Fruit fly (Drosophila melanogaster) whole organism, pupa: ENCODE measurements around the gene mtgo.
A peak's percentile ranks its signal among the peaks of the same experiment; 100 is the strongest.

Experiments
- CG10348 ChIP-seq: fragments of 200-800 bp; sonication (Bioruptor generic); IDR thresholded peaks from 2 replicates; pipeline ENCODE4 v1.3.6; 2022; ENCODE audit warnings: missing biosample characterization, missing genetic modification characterization
- CG12605 ChIP-seq: fragments of 200-800 bp; sonication (Bioruptor generic); IDR thresholded peaks from 2 replicates; pipeline ENCODE4 v1.3.6; 2022; ENCODE audit warnings: missing biosample characterization, missing genetic modification characterization
- CG13204 ChIP-seq: fragments of 200-800 bp; sonication (Bioruptor generic); optimal IDR thresholded peaks from 2 replicates; lab custom pipeline; 2018; ENCODE audit warnings: missing biosample characterization, mild to moderate bottlenecking, missing genetic modification characterization, moderate library complexity
- CG14655 ChIP-seq: fragments of 200-800 bp; sonication (Bioruptor generic); optimal IDR thresholded peaks from 3 replicates; lab custom pipeline; 2017; ENCODE audit warnings: mild to moderate bottlenecking, missing biosample characterization, missing genetic modification reagents, missing genetic modification characterization
- CG15710 ChIP-seq: fragments of 200-800 bp; sonication (Bioruptor generic); optimal IDR thresholded peaks from 2 replicates; lab custom pipeline; 2018; ENCODE audit warnings: missing biosample characterization, mild to moderate bottlenecking, missing genetic modification characterization, moderate library complexity
- CG17806 ChIP-seq: fragments of 200-800 bp; sonication (Bioruptor generic); optimal IDR thresholded peaks from 2 replicates; lab custom pipeline; 2018; ENCODE audit warnings: missing biosample characterization, mild to moderate bottlenecking, missing genetic modification characterization, moderate library complexity
- CG32121 ChIP-seq: fragments of 200-800 bp; sonication (Bioruptor generic); IDR thresholded peaks from 2 replicates; pipeline ENCODE4 v1.3.6; 2022; ENCODE audit warnings: missing biosample characterization, missing genetic modification characterization
- CG34367 ChIP-seq: fragments of 200-800 bp; sonication (Bioruptor generic); optimal IDR thresholded peaks from 2 replicates; lab custom pipeline; 2018; ENCODE audit warnings: missing biosample characterization, mild to moderate bottlenecking, missing genetic modification characterization
- CG4496 ChIP-seq: fragments of 200-800 bp; sonication (Bioruptor generic); IDR thresholded peaks from 3 replicates; pipeline ENCODE4 v1.3.6; 2022; ENCODE audit warnings: missing biosample characterization, missing genetic modification characterization
- CG8159 ChIP-seq: fragments of 200-800 bp; sonication (Bioruptor generic); optimal IDR thresholded peaks from 3 replicates; lab custom pipeline; 2018; ENCODE audit warnings: missing biosample characterization, mild to moderate bottlenecking, missing genetic modification characterization, moderate library complexity
- CG8301 ChIP-seq: fragments of 200-800 bp; sonication (Bioruptor generic); optimal IDR thresholded peaks from 2 replicates; lab custom pipeline; 2018; ENCODE audit warnings: missing biosample characterization, mild to moderate bottlenecking, missing genetic modification characterization
- CG9948 ChIP-seq: fragments of 200-800 bp; sonication (Bioruptor generic); optimal IDR thresholded peaks from 2 replicates; lab custom pipeline; 2018; ENCODE audit warnings: missing biosample characterization, mild to moderate bottlenecking, missing genetic modification characterization, moderate library complexity
- D1 ChIP-seq: fragments of 200-800 bp; sonication (Bioruptor generic); optimal IDR thresholded peaks from 2 replicates; lab custom pipeline; 2018; ENCODE audit warnings: missing biosample characterization, mild to moderate bottlenecking, missing genetic modification characterization, moderate library complexity
- EcR ChIP-seq: fragments of 200-800 bp; sonication (Bioruptor generic); optimal IDR thresholded peaks from 3 replicates; lab custom pipeline; 2019; ENCODE audit warnings: missing biosample characterization, missing genetic modification characterization, mild to moderate bottlenecking, moderate library complexity, missing genetic modification reagents
- Ets98B ChIP-seq: fragments of 200-800 bp; sonication (Bioruptor generic); IDR thresholded peaks from 2 replicates; pipeline ENCODE4 v1.3.6; 2022; ENCODE audit warnings: missing biosample characterization, missing genetic modification characterization
- Pif1A ChIP-seq: fragments of 200-800 bp; sonication (Bioruptor generic); optimal IDR thresholded peaks from 3 replicates; lab custom pipeline; 2016; ENCODE audit warnings: missing biosample characterization, missing genetic modification characterization
- Pif1B ChIP-seq: fragments of 200-800 bp; sonication (Bioruptor generic); optimal IDR thresholded peaks from 3 replicates; lab custom pipeline; 2016; ENCODE audit warnings: missing biosample characterization, missing genetic modification characterization
- Snoo ChIP-seq: fragments of 200-800 bp; sonication (Bioruptor generic); optimal IDR thresholded peaks from 3 replicates; lab custom pipeline; 2017; ENCODE audit warnings: missing biosample characterization, mild to moderate bottlenecking, missing genetic modification characterization, inconsistent platforms
- fd96Ca ChIP-seq: fragments of 200-800 bp; sonication (Bioruptor generic); IDR thresholded peaks from 3 replicates; pipeline ENCODE4 v1.3.6; 2022; ENCODE audit warnings: missing biosample characterization, missing genetic modification characterization
- gl ChIP-seq: fragments of 200-800 bp; sonication (Bioruptor generic); optimal IDR thresholded peaks from 2 replicates; lab custom pipeline; 2018; ENCODE audit warnings: missing biosample characterization, mild to moderate bottlenecking, missing genetic modification characterization
- rn ChIP-seq: fragments of 200-800 bp; sonication (Bioruptor generic); IDR thresholded peaks from 2 replicates; pipeline ENCODE4 v1.3.6; 2022; ENCODE audit warnings: missing biosample characterization, missing genetic modification characterization

The mtgo gene

dm6 chr2L:16549859-16550258 lies 5.0 kb downstream of the mtgo start, which contains the start of gene CG5968:
Gene CG5968, minus strand, starts transcription at chr2L:16549959.
- TF ChIP-seq rn (GFP tag; lab: Robert Waterston, UW) = no peak
- TF ChIP-seq CG13204 (GFP tag; lab: Kevin White, UChicago) = no peak
- TF ChIP-seq Ets98B = no peak
- TF ChIP-seq CG17806 (tag; lab: Kevin White, UChicago) = no peak
- no peak for TF ChIP-seq gl (tag; lab: Kevin White, UChicago)
- TF ChIP-seq Pif1A (GFP tag; lab: Kevin White, UChicago) = no peak
- no peak for TF ChIP-seq CG15710
- TF ChIP-seq CG12605 (GFP tag; lab: Robert Waterston, UW) = no peak
- no peak for TF ChIP-seq Pif1B (GFP tag; lab: Kevin White, UChicago)
- TF ChIP-seq CG32121 = no peak
- no peak for TF ChIP-seq D1
- no peak for TF ChIP-seq fd96Ca
- TF ChIP-seq CG8159 (tag; lab: Kevin White, UChicago) = no peak
- TF ChIP-seq CG10348 = no peak
- TF ChIP-seq CG8301 (tag; lab: Kevin White, UChicago) = no peak

- TF ChIP-seq CG17806 (tag; lab: Kevin White, UChicago) (no peak), Pif1A (GFP tag; lab: Kevin White, UChicago) (no peak), CG34367 (tag; lab: Kevin White, UChicago) (no peak), CG9948 (tag; lab: Kevin White, UChicago) (peak; percentile 39), CG8301 (tag; lab: Kevin White, UChicago) (peak; percentile 32), CG14655 (GFP tag; lab: Kevin White, UChicago) (peak; percentile 63), CG8159 (tag; lab: Kevin White, UChicago) (peak; percentile 10)
These were observed 15.1 kb downstream of the mtgo start for dm6 chr2L:16559919-16560318.

DNA sequence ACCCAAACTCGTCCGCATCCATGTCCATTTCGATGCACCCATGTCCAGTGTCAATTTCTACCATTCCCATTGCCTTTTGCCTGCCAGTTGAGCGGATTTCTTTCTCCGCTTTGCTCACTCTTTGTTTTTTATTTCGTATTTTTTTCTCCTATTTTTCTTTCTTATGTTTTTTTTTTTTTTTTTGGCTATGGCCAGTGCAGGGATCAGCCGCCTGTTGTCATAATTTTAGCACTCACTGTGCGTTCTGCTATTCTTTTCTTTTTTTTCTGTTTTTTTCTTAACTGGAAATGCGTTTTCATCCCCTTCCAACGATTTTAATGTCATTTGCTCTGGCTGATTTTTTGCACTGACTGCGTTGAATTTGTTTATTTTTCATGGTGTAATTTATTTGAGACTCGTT lies 17.6 kb downstream of the mtgo start:
- TF ChIP-seq CG13204 (GFP tag; lab: Kevin White, UChicago) (peak; percentile 44), CG4496 (GFP tag; lab: Robert Waterston, UW) (0 out of 3 replicates have a peak, but pooled peaks have one; percentile 45), rn (GFP tag; lab: Robert Waterston, UW) (no peak), CG9948 (tag; lab: Kevin White, UChicago) (no peak), fd96Ca (no peak), Pif1A (GFP tag; lab: Kevin White, UChicago) (peak; percentile 26), CG8159 (tag; lab: Kevin White, UChicago) (peak; percentile 29), D1 (no peak), CG8301 (tag; lab: Kevin White, UChicago) (no peak), CG34367 (tag; lab: Kevin White, UChicago) (peak; percentile 14), CG17806 (tag; lab: Kevin White, UChicago) (no peak), Snoo (tag; lab: Kevin White, UChicago) (no peak), CG12605 (GFP tag; lab: Robert Waterston, UW) (no peak; the same call in 1 of the 2 replicates), CG10348 (no peak), CG15710 (peak; percentile 31), CG14655 (GFP tag; lab: Kevin White, UChicago) (peak; percentile 19), EcR (GFP tag; lab: Kevin White, UChicago) (no peak), Pif1B (GFP tag; lab: Kevin White, UChicago) (peak; percentile 22), CG32121 (no peak), gl (tag; lab: Kevin White, UChicago) (peak; percentile 24), Ets98B (no peak)
- TF ChIP-seq, all 21 proteins: peak for 9

- TF ChIP-seq rn (GFP tag; lab: Robert Waterston, UW) (no peak), Ets98B (no peak), CG8301 (tag; lab: Kevin White, UChicago) (no peak), CG14655 (GFP tag; lab: Kevin White, UChicago) (no peak)
These were observed 37.9 kb downstream of the mtgo start for dm6 chr2L:16582732-16583131.

DNA sequence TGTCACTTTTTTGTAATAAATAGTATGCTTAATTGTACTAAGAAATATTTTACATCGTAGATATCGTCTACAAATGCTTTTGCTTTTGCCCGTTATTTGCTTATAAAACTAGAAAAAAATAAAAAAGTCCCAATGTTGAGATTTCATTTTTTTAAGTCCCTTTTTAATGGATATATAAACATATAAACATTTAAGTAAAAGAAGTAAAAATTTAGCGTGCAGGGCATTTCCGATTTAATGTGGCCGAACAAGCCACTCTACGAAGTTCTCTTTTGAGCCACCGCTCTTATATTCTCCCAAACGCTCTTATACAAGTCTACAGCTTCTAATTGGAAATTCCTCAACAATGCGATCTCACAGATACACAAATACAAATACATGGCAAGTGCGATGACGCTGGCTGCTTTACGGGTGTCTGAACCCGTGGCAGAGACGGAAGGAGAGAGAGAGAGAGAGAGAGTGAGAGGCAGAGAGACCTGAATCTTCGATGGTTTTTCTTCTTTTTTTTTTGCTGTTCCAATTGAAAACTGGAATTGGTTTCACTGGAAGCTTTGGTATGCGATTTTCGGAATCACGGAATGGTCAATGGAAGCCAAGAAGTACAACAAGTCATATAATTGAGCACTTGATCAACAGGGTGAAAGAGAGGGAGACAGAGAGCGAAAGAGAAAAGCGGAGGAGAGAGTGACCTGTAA lies 43.0 kb downstream of the mtgo start:
- TF ChIP-seq EcR (GFP tag; lab: Kevin White, UChicago) (peak; percentile 98), Pif1B (GFP tag; lab: Kevin White, UChicago) (peak; percentile 80), Pif1A (GFP tag; lab: Kevin White, UChicago) (peak; percentile 69), Ets98B (peak; percentile 75), CG15710 (peak; percentile 33), rn (GFP tag; lab: Robert Waterston, UW) (no peak), fd96Ca (no peak), CG8301 (tag; lab: Kevin White, UChicago) (no peak), CG12605 (GFP tag; lab: Robert Waterston, UW) (peak; percentile 81), CG4496 (GFP tag; lab: Robert Waterston, UW) (peak; percentile 62; the same call in 1 of the 3 replicates), CG32121 (0 out of 2 replicates have a peak, but pooled peaks have one; percentile 43), CG13204 (GFP tag; lab: Kevin White, UChicago) (peak; percentile 71), CG34367 (tag; lab: Kevin White, UChicago) (peak; percentile 42), CG10348 (no peak), CG8159 (tag; lab: Kevin White, UChicago) (peak; percentile 25), CG14655 (GFP tag; lab: Kevin White, UChicago) (peak; percentile 29), D1 (peak; percentile 92), CG9948 (tag; lab: Kevin White, UChicago) (no peak), Snoo (tag; lab: Kevin White, UChicago) (peak; percentile 66), gl (tag; lab: Kevin White, UChicago) (peak; percentile 86), CG17806 (tag; lab: Kevin White, UChicago) (peak; percentile 35)
